Fruit fly (Drosophila melanogaster): ENCODE measurements around the gene Pus1.

Pus1 gene

dm6 chr3R:20633984-20634446 lies 41.5 kb upstream of the Pus1 start (continued):
- TF ChIP-seq Dbx (GFP tag; IDR thresholded peaks at IDR 0.05) (0 out of 3 replicates have a peak, but pooled peaks have one; percentile 29), CG34224 (GFP tag; IDR thresholded peaks at IDR 0.05; ENCODE audit: partially characterized antibody) (no peak), Hmx (GFP tag; optimal IDR thresholded peaks at IDR 0.05) (peak; percentile 7), usp (GFP tag; optimal IDR thresholded peaks at IDR 0.05) (no peak), CG4707 (GFP tag; optimal IDR thresholded peaks at IDR 0.05) (no peak), Ssrp (tag; optimal IDR thresholded peaks at IDR 0.05) (peak; percentile 57), twi (tag; optimal IDR thresholded peaks at IDR 0.05) (no peak), CG9932 (GFP tag; IDR thresholded peaks at IDR 0.05) (peak; percentile 75), CG2712 (tag; optimal IDR thresholded peaks at IDR 0.05) (no peak), phol (tag; optimal IDR thresholded peaks at IDR 0.05) (no peak), seq (GFP tag; IDR thresholded peaks at IDR 0.05) (peak; percentile 72), dimm (GFP tag; IDR thresholded peaks at IDR 0.05) (0 out of 2 replicates have a peak, but pooled peaks have one; percentile 13), CG7271 (tag; optimal IDR thresholded peaks at IDR 0.05) (no peak), Dfd (GFP tag; optimal IDR thresholded peaks at IDR 0.05) (no peak), CG10462 (GFP tag; optimal IDR thresholded peaks at IDR 0.05) (peak; percentile 32), CG4360 (GFP tag; IDR thresholded peaks at IDR 0.05) (peak; percentile 34; the same call in 1 of the 2 replicates), yki (optimal IDR thresholded peaks at IDR 0.05) (no peak), caup (GFP tag; optimal IDR thresholded peaks at IDR 0.05; ENCODE audit: severe bottlenecking) (no peak), CG11504 (tag; optimal IDR thresholded peaks at IDR 0.05) (no peak), CG10147 (GFP tag; optimal IDR thresholded peaks at IDR 0.05) (no peak), CG12071 (GFP tag; optimal IDR thresholded peaks at IDR 0.05) (no peak), slp2 (GFP tag; optimal IDR thresholded peaks at IDR 0.05) (peak; percentile 64), Rfx (GFP tag; IDR thresholded peaks at IDR 0.05) (peak; percentile 82), Pdp1 (GFP tag; optimal IDR thresholded peaks at IDR 0.05) (peak; percentile 75 to 90), bab2 (GFP tag; optimal IDR thresholded peaks at IDR 0.05) (peak; percentile 64), CG18619 (GFP tag; optimal IDR thresholded peaks at IDR 0.05) (no peak), prd (optimal IDR thresholded peaks at IDR 0.05) (no peak), prd (GFP tag; IDR thresholded peaks at IDR 0.05) (peak; percentile 78), repo (GFP tag; optimal IDR thresholded peaks at IDR 0.05) (peak; percentile 12), CG12391 (tag; optimal IDR thresholded peaks at IDR 0.05) (no peak), ap (GFP tag; IDR thresholded peaks at IDR 0.05) (0 out of 2 replicates have a peak, but pooled peaks have one; percentile 12), CG7987 (GFP tag; optimal IDR thresholded peaks at IDR 0.05) (no peak), MESR4 (GFP tag; optimal IDR thresholded peaks at IDR 0.05) (no peak), Oaz (GFP tag; IDR thresholded peaks at IDR 0.05) (0 out of 2 replicates have a peak, but pooled peaks have one; percentile 6), CG11093 (GFP tag; IDR thresholded peaks at IDR 0.05) (0 out of 3 replicates have a peak, but pooled peaks have one; percentile 39), CG3838 (GFP tag; optimal IDR thresholded peaks at IDR 0.05) (no peak), chinmo (GFP tag; IDR thresholded peaks at IDR 0.05; ENCODE audit: partially characterized antibody) (no peak), CG3281 (GFP tag; optimal IDR thresholded peaks at IDR 0.05) (no peak), Hr51 (GFP tag; optimal IDR thresholded peaks at IDR 0.05) (peak in 1 of 2 experiments; percentile 55), Trl (optimal IDR thresholded peaks at IDR 0.05) (no peak), Trl (GFP tag; optimal IDR thresholded peaks at IDR 0.05) (peak; percentile 66), CG14014 (GFP tag; IDR thresholded peaks at IDR 0.05) (peak; percentile 68), sna (GFP tag; IDR thresholded peaks at IDR 0.05; ENCODE audit: partially characterized antibody) (no peak), Dip2 (GFP tag; IDR thresholded peaks at IDR 0.05) (no peak), CG4404 (GFP tag; IDR thresholded peaks at IDR 0.05) (peak; percentile 43; the same call in 1 of the 2 replicates), sim (GFP tag; IDR thresholded peaks at IDR 0.05) (no peak; the same call in 1 of the 2 replicates), ase (GFP tag; IDR thresholded peaks at IDR 0.05) (no peak), NC2β (GFP tag; optimal IDR thresholded peaks at IDR 0.05) (peak; percentile 47), HmgZ (tag; optimal IDR thresholded peaks at IDR 0.05) (peak; percentile 80), az2 (GFP tag; optimal IDR thresholded peaks at IDR 0.05) (peak; percentile 67), CG11695 (GFP tag; IDR thresholded peaks at IDR 0.05) (peak; percentile 69; the same call in 1 of the 3 replicates)

All from whole organism, embryonic.